Fruit fly (Drosophila melanogaster): Measurements from ENCODE around the gene CG14543.

Gene CG14543

dm6 chr3R:26024596-26025213 lies 31.7 kb upstream of the CG14543 start (continued):
- TF ChIP-seq sqz (GFP tag; optimal IDR thresholded peaks at IDR 0.05) (peak; percentile 9), CG6765 (GFP tag; optimal IDR thresholded peaks at IDR 0.05) (no peak), insv (GFP tag; optimal IDR thresholded peaks at IDR 0.05) (peak in 1 of 2 experiments; percentile 60), chinmo (GFP tag; IDR thresholded peaks at IDR 0.05; ENCODE audit: partially characterized antibody) (no peak), CG1832 (GFP tag; optimal IDR thresholded peaks at IDR 0.05) (peak; percentile 70), kni (GFP tag; optimal IDR thresholded peaks at IDR 0.05) (peak; percentile 48), prd (optimal IDR thresholded peaks at IDR 0.05) (no peak), prd (GFP tag; IDR thresholded peaks at IDR 0.05) (0 out of 3 replicates have a peak, but pooled peaks have one; percentile 7), jigr1 (GFP tag; IDR thresholded peaks at IDR 0.05) (no peak), Blimp-1 (GFP tag; optimal IDR thresholded peaks at IDR 0.05) (peak; percentile 54), ham (GFP tag; IDR thresholded peaks at IDR 0.05) (no peak), tll (GFP tag; optimal IDR thresholded peaks at IDR 0.05) (peak in 1 of 2 experiments; percentile 78)

DNA sequence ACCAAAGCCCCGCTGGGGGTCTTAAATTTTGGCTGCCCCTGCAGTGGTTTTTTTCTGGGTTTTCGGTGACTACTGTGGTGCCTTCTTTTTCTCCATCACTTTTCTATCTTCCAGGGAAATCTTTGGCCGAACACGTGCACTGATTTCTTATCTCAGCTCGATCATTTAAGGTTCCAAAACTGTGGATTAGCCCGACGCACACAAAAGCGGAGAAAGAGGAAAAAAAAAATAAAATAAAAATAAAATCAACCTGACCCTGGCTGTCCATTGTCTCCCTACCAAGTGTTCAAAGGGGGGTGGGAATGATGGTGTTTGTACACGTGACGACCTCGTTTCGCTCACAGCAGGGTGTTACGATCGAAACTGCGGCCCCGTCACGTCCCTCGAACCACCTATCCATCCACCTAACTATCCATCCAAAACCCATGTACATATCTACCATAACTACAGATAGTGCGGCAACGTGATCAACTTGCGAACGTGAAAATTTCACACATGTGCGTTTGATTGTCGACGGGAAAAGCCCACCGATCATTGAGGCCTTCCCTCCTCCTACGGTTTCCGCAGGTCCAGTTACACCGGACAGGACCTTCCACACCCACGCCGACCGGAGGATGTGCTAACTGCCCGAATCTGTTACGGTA lies 29.7 kb upstream of the CG14543 start:
- TF ChIP-seq dm (GFP tag; optimal IDR thresholded peaks at IDR 0.05) (no peak), twi (tag; optimal IDR thresholded peaks at IDR 0.05) (peak; percentile 50), ac (GFP tag; optimal IDR thresholded peaks at IDR 0.05) (peak; percentile 16), Kr (GFP tag; optimal IDR thresholded peaks at IDR 0.05) (peak; percentile 49), p53 (GFP tag; optimal IDR thresholded peaks at IDR 0.05) (peak; percentile 33), Elba2 (GFP tag; optimal IDR thresholded peaks at IDR 0.05) (no peak), sim (GFP tag; IDR thresholded peaks at IDR 0.05) (0 out of 2 replicates have a peak, but pooled peaks have one; percentile 23), cwo (GFP tag; optimal IDR thresholded peaks at IDR 0.05) (peak; percentile 69), kni (GFP tag; optimal IDR thresholded peaks at IDR 0.05) (peak; percentile 62), CG8944 (GFP tag; optimal IDR thresholded peaks at IDR 0.05) (no peak), Awh (GFP tag; IDR thresholded peaks at IDR 0.05) (0 out of 2 replicates have a peak, but pooled peaks have one; percentile 45), CG15479 (GFP tag; optimal IDR thresholded peaks at IDR 0.05) (peak; percentile 52), sens (GFP tag) (peak; percentile 67), NK7.1 (GFP tag; optimal IDR thresholded peaks at IDR 0.05) (no peak), H2.0 (GFP tag; IDR thresholded peaks at IDR 0.05) (no peak), CG6654 (GFP tag; optimal IDR thresholded peaks at IDR 0.05) (no peak), D (optimal IDR thresholded peaks at IDR 0.05) (peak; percentile 38), D (GFP tag; optimal IDR thresholded peaks at IDR 0.05) (peak; percentile 15), CG17328 (GFP tag; IDR thresholded peaks at IDR 0.05) (0 out of 2 replicates have a peak, but pooled peaks have one; percentile 5), sqz (GFP tag; optimal IDR thresholded peaks at IDR 0.05) (peak; percentile 93), CG1647 (GFP tag; optimal IDR thresholded peaks at IDR 0.05) (no peak), Stat92E (GFP tag; optimal IDR thresholded peaks at IDR 0.05) (peak in 1 of 3 experiments; percentile 57), lov (optimal IDR thresholded peaks at IDR 0.05) (no peak), lov (GFP tag; IDR thresholded peaks at IDR 0.05) (0 out of 3 replicates have a peak, but pooled peaks have one; percentile 60), crol (GFP tag; IDR thresholded peaks at IDR 0.05) (peak; percentile 53; the same call in 1 of the 2 replicates), pros (GFP tag; optimal IDR thresholded peaks at IDR 0.05) (peak; percentile 75), grn (GFP tag; optimal IDR thresholded peaks at IDR 0.05) (peak; percentile 98), Camta (GFP tag; optimal IDR thresholded peaks at IDR 0.05) (no peak), tll (GFP tag; optimal IDR thresholded peaks at IDR 0.05) (peak in 1 of 2 experiments; percentile 53), CG17359 (tag; optimal IDR thresholded peaks at IDR 0.05) (peak; percentile 71)
